Worm (Caenorhabditis elegans) whole organism, L4 larva: Measurements from ENCODE around the gene srxa-16.

ENCODE experiments used
- F10B5.3 ChIP-seq: sonication (generic microtip); optimal IDR thresholded peaks from 2 replicates; lab custom pipeline; 2016; ENCODE audit warnings: mild to moderate bottlenecking, missing genetic modification characterization, missing compliant biosample characterization
- F44E2.7 ChIP-seq: fragments of 200-800 bp; sonication (Bioruptor generic); IDR thresholded peaks from 2 replicates; pipeline ENCODE4 v2.1.2; 2022; ENCODE audit warnings: missing genetic modification characterization, missing compliant biosample characterization
- ZK337.2 ChIP-seq: fragments of 200-800 bp; sonication (Bioruptor generic); IDR thresholded peaks from 2 replicates; pipeline ENCODE4 v1.3.6; 2022; ENCODE audit warnings: missing genetic modification reagents, missing genetic modification characterization, missing compliant biosample characterization
- arid-1 ChIP-seq: fragments of 200-800 bp; sonication (Bioruptor generic); conservative IDR thresholded peaks from 2 replicates; pipeline ENCODE4 v1.3.6; 2022; ENCODE audit warnings: missing genetic modification reagents, missing genetic modification characterization, missing compliant biosample characterization
- ceh-32 ChIP-seq: sonication (generic microtip); optimal IDR thresholded peaks from 2 replicates; lab custom pipeline; 2016; ENCODE audit warnings: mild to moderate bottlenecking, missing genetic modification characterization, missing compliant biosample characterization; ENCODE audit not compliant: poor library complexity
- ceh-44 ChIP-seq: fragments of 200-800 bp; sonication (Bioruptor generic); IDR thresholded peaks from 2 replicates; pipeline ENCODE4 v1.3.6; 2022; ENCODE audit warnings: missing genetic modification reagents, missing genetic modification characterization, missing compliant biosample characterization
- ceh-82 ChIP-seq: sonication (generic microtip); optimal IDR thresholded peaks from 2 replicates; lab custom pipeline; 2017; ENCODE audit warnings: missing biosample characterization, missing genetic modification characterization
- ctbp-1 ChIP-seq: fragments of 200-800 bp; sonication (Bioruptor generic); IDR thresholded peaks from 2 replicates; pipeline ENCODE4 v1.3.6; 2022; ENCODE audit warnings: missing genetic modification reagents, missing genetic modification characterization, missing compliant biosample characterization
- daf-12 ChIP-seq: fragments of 150-350 bp; optimal IDR thresholded peaks from 2 replicates; lab custom pipeline; 2014; ENCODE audit warnings: missing biosample characterization, missing genetic modification reagents, missing genetic modification characterization
- daf-16 ChIP-seq, 3 experiments: sonication (generic microtip); optimal IDR thresholded peaks; 2 replicates each; lab custom pipeline; 2016 to 2017; ENCODE audit warnings: missing genetic modification characterization in 3 of 3, missing genetic modification reagents in 3 of 3, mild to moderate bottlenecking in 2 of 3, missing compliant biosample characterization in 2 of 3, missing biosample characterization in 1 of 3, moderate library complexity in 1 of 3
- dmd-6 ChIP-seq: fragments of 200-800 bp; sonication (Bioruptor generic); IDR thresholded peaks from 2 replicates; pipeline ENCODE4 v1.3.6; 2022; ENCODE audit warnings: missing genetic modification reagents, missing genetic modification characterization, missing compliant biosample characterization
- dpl-1 ChIP-seq: fragments of 150-350 bp; optimal IDR thresholded peaks from 2 replicates; lab custom pipeline; 2014; ENCODE audit warnings: missing biosample characterization, missing genetic modification reagents, missing genetic modification characterization
- dve-1 ChIP-seq: sonication (generic microtip); optimal IDR thresholded peaks from 2 replicates; lab custom pipeline; 2017; ENCODE audit warnings: antibody characterized with exemption, mild to moderate bottlenecking, missing genetic modification characterization, missing compliant biosample characterization; ENCODE audit not compliant: insufficient read depth
- egl-27 ChIP-seq: sonication (generic microtip); optimal IDR thresholded peaks from 3 replicates; lab custom pipeline; 2017; ENCODE audit warnings: missing biosample characterization, missing genetic modification reagents, missing genetic modification characterization
- fos-1 ChIP-seq: fragments of 150-350 bp; optimal IDR thresholded peaks from 2 replicates; lab custom pipeline; 2014; ENCODE audit warnings: missing biosample characterization, missing genetic modification characterization
- gei-8 ChIP-seq: fragments of 200-800 bp; sonication (Bioruptor generic); optimal IDR thresholded peaks from 2 replicates; lab custom pipeline; 2018; ENCODE audit warnings: mild to moderate bottlenecking, missing genetic modification characterization, missing compliant biosample characterization
- hif-1 ChIP-seq, 2 experiments: sonication (generic microtip); optimal IDR thresholded peaks; 2 replicates each; lab custom pipeline; 2016 to 2017; ENCODE audit warnings: missing compliant biosample characterization in 2 of 2, missing genetic modification characterization in 2 of 2, missing genetic modification reagents in 2 of 2, missing genotype in 2 of 2, mild to moderate bottlenecking in 1 of 2
- hlh-11 ChIP-seq: fragments of 200-800 bp; sonication (Bioruptor generic); optimal IDR thresholded peaks from 2 replicates; lab custom pipeline; 2018; ENCODE audit warnings: mild to moderate bottlenecking, missing genetic modification characterization, missing compliant biosample characterization
- jun-1 ChIP-seq: fragments of 150-350 bp; optimal IDR thresholded peaks from 2 replicates; lab custom pipeline; 2014; ENCODE audit warnings: missing biosample characterization, missing genetic modification reagents, missing genetic modification characterization
- lin-39 ChIP-seq: fragments of 150-350 bp; optimal IDR thresholded peaks from 2 replicates; lab custom pipeline; 2014; ENCODE audit warnings: missing biosample characterization, missing genetic modification reagents, missing genetic modification characterization
- madf-9 ChIP-seq: fragments of 200-800 bp; sonication (Bioruptor generic); conservative IDR thresholded peaks from 2 replicates; pipeline ENCODE4 v1.3.6; 2022; ENCODE audit warnings: missing genetic modification reagents, missing genetic modification characterization, missing compliant biosample characterization
- mdl-1 ChIP-seq, 2 experiments: fragments of 150-350 bp in 1 of 2; sonication (generic microtip) in 1 of 2; optimal IDR thresholded peaks; 2 replicates each; lab custom pipeline; 2014 to 2017; ENCODE audit warnings: missing biosample characterization in 2 of 2, missing genetic modification characterization in 2 of 2
- mxl-3 ChIP-seq: fragments of 200-800 bp; sonication (Bioruptor generic); optimal IDR thresholded peaks from 2 replicates; lab custom pipeline; 2018; ENCODE audit warnings: mild to moderate bottlenecking, missing genetic modification characterization, missing compliant biosample characterization
- nhr-102 ChIP-seq: sonication (generic microtip); optimal IDR thresholded peaks from 2 replicates; lab custom pipeline; 2016; ENCODE audit warnings: mild to moderate bottlenecking, missing genetic modification characterization, moderate library complexity, missing compliant biosample characterization
- nhr-28 ChIP-seq: fragments of 150-350 bp; optimal IDR thresholded peaks from 2 replicates; lab custom pipeline; 2014; ENCODE audit warnings: missing biosample characterization, missing genetic modification characterization
- nhr-41 ChIP-seq: fragments of 200-800 bp; sonication (Bioruptor generic); IDR thresholded peaks from 2 replicates; pipeline ENCODE4 v1.3.6; 2022; ENCODE audit warnings: missing genetic modification reagents, missing genetic modification characterization, missing compliant biosample characterization
- nhr-77 ChIP-seq: fragments of 150-350 bp; optimal IDR thresholded peaks from 2 replicates; lab custom pipeline; 2014; ENCODE audit warnings: missing biosample characterization, missing genetic modification characterization
- pqm-1 ChIP-seq: sonication (generic microtip); optimal IDR thresholded peaks from 2 replicates; lab custom pipeline; 2017; ENCODE audit warnings: missing biosample characterization, missing genetic modification characterization
- sdz-12 ChIP-seq: fragments of 200-800 bp; sonication (Bioruptor generic); optimal IDR thresholded peaks from 2 replicates; lab custom pipeline; 2018; ENCODE audit warnings: mild to moderate bottlenecking, missing genetic modification characterization, missing compliant biosample characterization
- set-16 ChIP-seq: fragments of 200-800 bp; sonication (Bioruptor generic); IDR thresholded peaks from 2 replicates; pipeline ENCODE4 v1.3.6; 2022; ENCODE audit warnings: missing genetic modification reagents, missing genetic modification characterization, missing compliant biosample characterization
- snpc-4 ChIP-seq: fragments of 150-350 bp; optimal IDR thresholded peaks from 2 replicates; lab custom pipeline; 2014; ENCODE audit warnings: missing biosample characterization, missing genetic modification characterization
- spr-3 ChIP-seq: fragments of 200-800 bp; sonication (Bioruptor generic); optimal IDR thresholded peaks from 2 replicates; lab custom pipeline; 2018; ENCODE audit warnings: mild to moderate bottlenecking, missing genetic modification characterization, missing compliant biosample characterization
- unc-62 ChIP-seq, 3 experiments: fragments of 150-350 bp in 1 of 3; sonication (generic microtip); optimal IDR thresholded peaks in 2 of 3; peaks in 1 of 3; 1 replicate in 1 of 3; 2 replicates in 2 of 3; lab custom pipeline; 2014 to 2017; ENCODE audit warnings: missing biosample characterization in 3 of 3, missing genetic modification characterization in 3 of 3, missing genetic modification reagents in 3 of 3, missing genotype in 1 of 3
- zfp-2 ChIP-seq: sonication (generic microtip); optimal IDR thresholded peaks from 2 replicates; lab custom pipeline; 2016; ENCODE audit warnings: mild to moderate bottlenecking, missing genetic modification characterization, missing compliant biosample characterization
- ztf-7 ChIP-seq: fragments of 150-350 bp; optimal IDR thresholded peaks from 2 replicates; lab custom pipeline; 2014; ENCODE audit warnings: missing biosample characterization, missing genetic modification characterization

srxa-16 gene

ce11 chrV:16080039-16080438 lies 34.1 kb downstream of the srxa-16 start (continued):
- TF ChIP-seq gei-8 (GFP tag; lab: Kevin White, UChicago) (no peak), daf-16 (GFP tag; optimal IDR thresholded peaks at IDR 0.05; lab: Kevin White, UChicago) (no peak), daf-16 (tag; optimal IDR thresholded peaks at IDR 0.05; lab: Kevin White, UChicago) (peak; percentile 42), mxl-3 (GFP tag; lab: Kevin White, UChicago) (no peak), unc-62 (GFP tag; optimal IDR thresholded peaks at IDR 0.05 in 1 of 2; lab: Kevin White, UChicago) (peak in 1 of 2 experiments; percentile 0), unc-62 (tag; optimal IDR thresholded peaks at IDR 0.05; lab: Kevin White, UChicago) (no peak), set-16 (GFP tag; lab: Robert Waterston, UW) (no peak), ceh-32 (tag; lab: Kevin White, UChicago) (no peak), F44E2.7 (GFP tag; lab: Robert Waterston, UW) (no peak), mdl-1 (tag; optimal IDR thresholded peaks at IDR 0.05; lab: Kevin White, UChicago) (no peak), nhr-28 (tag; lab: Kevin White, UChicago) (peak; percentile 84), fos-1 (tag; lab: Kevin White, UChicago) (no peak), ZK337.2 (GFP tag; lab: Robert Waterston, UW) (no peak), arid-1 (GFP tag; lab: Robert Waterston, UW) (no peak), nhr-102 (no peak), hlh-11 (no peak), daf-12 (tag; lab: Kevin White, UChicago) (no peak), snpc-4 (tag; lab: Kevin White, UChicago) (no peak), nhr-41 (GFP tag; lab: Robert Waterston, UW) (no peak), pqm-1 (tag; lab: Kevin White, UChicago) (peak; percentile 74), zfp-2 (tag; lab: Kevin White, UChicago) (no peak), ceh-44 (GFP tag; lab: Robert Waterston, UW) (no peak), F10B5.3 (tag; lab: Kevin White, UChicago) (no peak), ztf-7 (no peak), spr-3 (GFP tag; lab: Kevin White, UChicago) (no peak), sdz-12 (no peak), ctbp-1 (GFP tag; lab: Robert Waterston, UW) (no peak)
- TF ChIP-seq, all 104 proteins: peak for 8

ce11 chrV:16075250-16075709 lies 38.9 kb downstream of the srxa-16 start, which contains the start of the genes F14H3.12 and srj-29:
TSS of gene F14H3.12 (minus strand) at chrV:16075323.
TSS of gene srj-29 (plus strand) at chrV:16075659.
- peak; percentile 49 for TF ChIP-seq hlh-11
- TF ChIP-seq nhr-77 (tag; lab: Kevin White, UChicago): peak; percentile 52
- peak; percentile 73 for TF ChIP-seq pqm-1 (tag; lab: Kevin White, UChicago)
- TF ChIP-seq dve-1: peak; percentile 79
- no peak for TF ChIP-seq daf-16 (GFP tag; optimal IDR thresholded peaks at IDR 0.05; lab: Kevin White, UChicago)
- peak; percentile 83 for TF ChIP-seq daf-16 (tag; optimal IDR thresholded peaks at IDR 0.05; lab: Kevin White, UChicago)
- peak; percentile 74 for TF ChIP-seq dmd-6 (GFP tag; lab: Robert Waterston, UW)
- TF ChIP-seq nhr-102: no peak
- peak; percentile 74 for TF ChIP-seq nhr-28 (tag; lab: Kevin White, UChicago)
- no peak for TF ChIP-seq ceh-82 (tag; lab: Kevin White, UChicago)
- TF ChIP-seq, all 104 proteins: peak for 7

DNA sequence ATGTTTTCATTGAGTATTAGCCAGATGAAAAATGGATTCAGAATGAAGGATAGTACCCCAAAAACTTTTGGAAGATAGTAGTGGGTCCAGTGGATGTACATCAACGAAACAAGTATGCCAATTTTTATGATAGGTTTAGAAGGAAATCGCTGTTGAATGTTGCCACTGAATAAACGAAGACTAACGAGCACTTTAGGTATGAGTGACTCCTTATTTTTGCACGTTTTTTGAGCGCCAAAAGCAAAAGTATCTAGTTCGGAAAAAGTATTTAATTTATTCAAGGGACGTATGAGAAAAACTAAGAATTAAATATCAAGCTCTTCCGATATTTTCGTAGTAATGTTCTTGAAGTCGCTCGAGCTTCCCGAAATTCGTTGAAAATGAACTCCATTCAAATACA lies 40.3 kb downstream of the srxa-16 start, which contains the start of gene srj-10:
Gene srj-10 (minus strand): TSS at position 101 of the 400 bp plus-strand sequence.
- TF ChIP-seq nhr-77 (tag; lab: Kevin White, UChicago) (no peak), lin-39 (no peak), dpl-1 (GFP tag; lab: Kevin White, UChicago) (no peak), unc-62 (GFP tag; optimal IDR thresholded peaks at IDR 0.05 in 1 of 2; lab: Kevin White, UChicago) (no peak), unc-62 (tag; optimal IDR thresholded peaks at IDR 0.05; lab: Kevin White, UChicago) (no peak), arid-1 (GFP tag; lab: Robert Waterston, UW) (no peak), egl-27 (tag; lab: Kevin White, UChicago) (no peak)

DNA sequence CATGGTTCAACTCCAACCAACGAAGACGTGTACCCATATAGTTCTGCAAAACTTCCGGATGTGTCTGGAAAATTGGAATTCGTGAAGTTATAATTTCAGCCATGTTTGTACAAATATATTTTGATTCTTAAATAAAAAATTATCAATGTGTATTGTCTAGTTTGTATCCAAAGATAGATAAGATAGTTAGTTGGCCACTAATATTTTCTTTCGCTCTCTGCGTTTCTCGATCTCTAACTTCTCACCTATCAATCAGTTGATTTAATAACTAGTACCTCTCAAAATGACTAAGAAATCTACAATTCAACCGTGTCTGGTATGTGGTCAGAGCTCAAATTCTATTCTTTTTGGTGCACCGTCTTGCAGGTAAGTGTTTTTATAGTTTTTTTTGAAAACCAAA lies 43.0 kb downstream of the srxa-16 start, which contains the start of gene nhr-176:
Gene nhr-176 (plus strand): TSS at position 159 of the 400 bp plus-strand sequence.
- TF ChIP-seq daf-16 (GFP tag; optimal IDR thresholded peaks at IDR 0.05; lab: Kevin White, UChicago) (no peak), daf-16 (tag; optimal IDR thresholded peaks at IDR 0.05; lab: Kevin White, UChicago) (peak; percentile 54), unc-62 (GFP tag; optimal IDR thresholded peaks at IDR 0.05 in 1 of 2; lab: Kevin White, UChicago) (peak in 1 of 2 experiments; percentile 62), unc-62 (tag; optimal IDR thresholded peaks at IDR 0.05; lab: Kevin White, UChicago) (no peak), dve-1 (peak; percentile 43), madf-9 (GFP tag; lab: Robert Waterston, UW) (no peak), jun-1 (no peak), dmd-6 (GFP tag; lab: Robert Waterston, UW) (peak; percentile 40; the same call in 1 of the 2 replicates), hif-1 (tag; optimal IDR thresholded peaks at IDR 0.05; lab: Kevin White, UChicago) (no peak), nhr-28 (tag; lab: Kevin White, UChicago) (peak; percentile 89), pqm-1 (tag; lab: Kevin White, UChicago) (peak; percentile 23)
